Fruit fly (Drosophila melanogaster) Kc167 (cell line): ENCODE data around the gene mus81.

Experiments used
- Myc ChIP-seq: fragments of >200 bp; optimal IDR thresholded peaks from 2 replicates; lab custom pipeline; 2017; ENCODE audit warnings: missing external identifiers
- Sin3A ChIP-seq: fragments of >200 bp; optimal IDR thresholded peaks from 2 replicates; lab custom pipeline; 2018; ENCODE audit warnings: missing external identifiers
- h ChIP-seq: fragments of >200 bp; optimal IDR thresholded peaks from 3 replicates; lab custom pipeline; 2018; ENCODE audit warnings: missing external identifiers
- insv ChIP-seq: fragments of >200 bp; optimal IDR thresholded peaks from 3 replicates; lab custom pipeline; 2018; ENCODE audit warnings: missing external identifiers
- psq ChIP-seq: fragments of >200 bp; optimal IDR thresholded peaks from 2 replicates; lab custom pipeline; 2017; ENCODE audit warnings: missing external identifiers
- ttk ChIP-seq: sonication (Bioruptor generic); optimal IDR thresholded peaks from 2 replicates; lab custom pipeline; 2017; ENCODE audit warnings: missing external identifiers

DNA sequence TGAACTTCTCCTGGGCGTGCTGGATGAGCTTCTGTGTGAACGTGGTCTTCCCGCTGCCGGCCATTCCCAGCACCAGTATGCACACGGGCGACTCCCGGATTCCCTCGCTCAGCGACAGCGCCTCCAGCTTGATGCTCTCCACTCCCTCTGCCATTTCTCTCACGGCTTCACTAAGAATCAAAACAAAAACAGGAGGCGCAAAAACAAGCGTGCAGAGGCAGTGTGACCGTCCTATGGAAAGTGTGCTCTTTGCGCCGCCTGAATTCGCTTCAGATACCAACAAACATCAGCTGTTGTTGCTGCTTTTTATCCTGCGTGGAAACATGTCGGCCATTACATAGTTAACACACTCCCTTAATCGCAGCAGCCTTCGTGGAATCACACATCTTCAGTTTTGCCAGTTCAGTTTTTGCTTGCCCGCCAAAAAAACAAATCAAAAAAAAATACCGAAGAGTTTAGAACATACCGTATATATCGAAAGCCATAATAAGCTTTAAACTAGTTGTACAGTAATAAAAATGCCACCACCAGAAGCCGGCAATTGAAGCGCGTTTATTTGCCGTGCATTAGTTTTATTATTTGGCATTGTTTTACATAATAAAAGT lies at the start of gene mus81, which contains the start of gene CG3704:
- TF ChIP-seq Myc (no peak), ttk (lab: Kevin White, UChicago) (no peak), insv (lab: Kevin White, UChicago) (no peak), Sin3A (lab: Kevin White, UChicago) (no peak), h (lab: Kevin White, UChicago) (no peak), psq (no peak)
